Worm (Caenorhabditis elegans): ENCODE data around the gene fre-1.

DNA sequence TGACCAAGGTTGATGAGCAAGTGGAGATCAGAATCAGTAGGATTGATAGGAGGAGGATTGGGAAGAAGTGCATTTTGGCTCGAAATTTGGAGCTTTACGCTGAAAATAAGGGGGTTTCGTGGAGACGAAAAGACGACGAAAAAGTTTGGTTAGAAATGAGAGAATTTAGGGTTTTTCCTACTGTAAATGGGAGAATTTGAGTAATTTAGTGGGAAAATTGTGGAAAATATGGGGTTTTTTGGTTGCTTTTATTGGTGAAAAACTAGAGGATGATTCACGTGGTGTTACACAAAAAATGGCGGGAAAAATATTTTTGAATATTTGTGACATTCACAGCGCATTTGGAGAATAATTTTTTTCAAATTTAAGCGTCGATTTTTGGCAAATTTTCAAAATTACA lies 7.4 kb upstream of the fre-1 start, which contains the start of gene nlp-69:
- TF ChIP-seq sup-37 (GFP tag; optimal IDR thresholded peaks at IDR 0.05) = no peak
- TF ChIP-seq lin-39 (tag; optimal IDR thresholded peaks at IDR 0.05) = no peak
- no peak for TF ChIP-seq Y116A8C.19 (tag; optimal IDR thresholded peaks at IDR 0.05; ENCODE audit: borderline replicate concordance)
- TF ChIP-seq dpl-1 (GFP tag; optimal IDR thresholded peaks at IDR 0.05) = no peak
- no peak for TF ChIP-seq nhr-20 (tag; optimal IDR thresholded peaks at IDR 0.05)
- TF ChIP-seq elt-2 (tag; optimal IDR thresholded peaks at IDR 0.05) = no peak
- no peak for TF ChIP-seq lin-13 (GFP tag; optimal IDR thresholded peaks at IDR 0.05)
- no peak for TF ChIP-seq snpc-4 (tag; optimal IDR thresholded peaks at IDR 0.05)
- no peak for TF ChIP-seq nhr-237 (tag; optimal IDR thresholded peaks at IDR 0.05)
- TF ChIP-seq nhr-12 (tag; optimal IDR thresholded peaks at IDR 0.05) = no peak
- TF ChIP-seq alr-1 (tag; optimal IDR thresholded peaks at IDR 0.05; ENCODE audit: borderline replicate concordance) = no peak
- TF ChIP-seq lsy-2 (tag; optimal IDR thresholded peaks at IDR 0.05) = no peak
- TF ChIP-seq mdl-1 (tag; optimal IDR thresholded peaks at IDR 0.05) = no peak
- TF ChIP-seq jun-1 (tag; optimal IDR thresholded peaks at IDR 0.05) = no peak
